Worm (Caenorhabditis elegans) whole organism, mixed stage, embryonic: Measurements from ENCODE around the gene C43D7.4.

ENCODE experiments used
- M03D4.4 ChIP-seq: sonication (generic microtip); optimal IDR thresholded peaks from 2 replicates; lab custom pipeline; 2017; ENCODE audit warnings: mild to moderate bottlenecking, missing genetic modification characterization, missing compliant biosample characterization
- bed-3 ChIP-seq: fragments of 200-800 bp; sonication (Bioruptor generic); optimal IDR thresholded peaks from 3 replicates; lab custom pipeline; 2018; ENCODE audit warnings: mild to moderate bottlenecking, missing genetic modification characterization, moderate library complexity, missing compliant biosample characterization
- ceh-39 ChIP-seq: fragments of 150-350 bp; optimal IDR thresholded peaks from 2 replicates; lab custom pipeline; 2014; ENCODE audit warnings: missing biosample characterization, missing genetic modification characterization
- ceh-43 ChIP-seq: fragments of 200-800 bp; sonication (Bioruptor generic); optimal IDR thresholded peaks from 2 replicates; lab custom pipeline; 2018; ENCODE audit warnings: mild to moderate bottlenecking, missing genetic modification characterization, moderate library complexity, missing compliant biosample characterization
- ceh-83 ChIP-seq: fragments of 200-800 bp; sonication (Bioruptor generic); optimal IDR thresholded peaks from 2 replicates; lab custom pipeline; 2018; ENCODE audit warnings: mild to moderate bottlenecking, missing genetic modification characterization, missing compliant biosample characterization
- ces-1 ChIP-seq: fragments of 150-350 bp; optimal IDR thresholded peaks from 2 replicates; lab custom pipeline; 2014; ENCODE audit warnings: missing biosample characterization, missing genetic modification reagents, missing genetic modification characterization
- cnd-1 ChIP-seq: fragments of 200-800 bp; sonication (Bioruptor generic); optimal IDR thresholded peaks from 2 replicates; lab custom pipeline; 2018; ENCODE audit warnings: mild to moderate bottlenecking, missing genetic modification characterization, missing compliant biosample characterization
- drap-1 ChIP-seq: fragments of 200-800 bp; sonication (Bioruptor generic); optimal IDR thresholded peaks from 3 replicates; lab custom pipeline; 2018; ENCODE audit warnings: mild to moderate bottlenecking, missing genetic modification characterization, missing compliant biosample characterization
- elt-3 ChIP-seq: fragments of 150-350 bp; optimal IDR thresholded peaks from 2 replicates; lab custom pipeline; 2014; ENCODE audit warnings: missing biosample characterization, missing genetic modification characterization
- flh-1 ChIP-seq: fragments of 200-800 bp; sonication (Bioruptor generic); optimal IDR thresholded peaks from 2 replicates; lab custom pipeline; 2018; ENCODE audit warnings: mild to moderate bottlenecking, missing genetic modification characterization, moderate library complexity, missing compliant biosample characterization
- ham-2 ChIP-seq: fragments of 200-800 bp; sonication (Bioruptor generic); optimal IDR thresholded peaks from 2 replicates; lab custom pipeline; 2018; ENCODE audit warnings: mild to moderate bottlenecking, missing genetic modification characterization, missing compliant biosample characterization
- hlh-1 ChIP-seq: fragments of 150-350 bp; optimal IDR thresholded peaks from 2 replicates; lab custom pipeline; 2014; ENCODE audit warnings: missing biosample characterization, missing genetic modification reagents, missing genetic modification characterization
- lin-13 ChIP-seq: fragments of 150-350 bp; optimal IDR thresholded peaks from 2 replicates; lab custom pipeline; 2014; ENCODE audit warnings: missing biosample characterization, missing genetic modification characterization
- lsy-2 ChIP-seq: fragments of 150-350 bp; optimal IDR thresholded peaks from 2 replicates; lab custom pipeline; 2014; ENCODE audit warnings: missing biosample characterization, missing genetic modification characterization
- mep-1 ChIP-seq: fragments of 150-350 bp; optimal IDR thresholded peaks from 2 replicates; lab custom pipeline; 2017; ENCODE audit warnings: missing biosample characterization, missing genetic modification reagents, missing genetic modification characterization, inconsistent platforms
- mls-2 ChIP-seq: sonication (generic microtip); optimal IDR thresholded peaks from 2 replicates; lab custom pipeline; 2016; ENCODE audit warnings: mild to moderate bottlenecking, missing genetic modification characterization, moderate library complexity, missing compliant biosample characterization
- nhr-12 ChIP-seq: fragments of 150-350 bp; optimal IDR thresholded peaks from 2 replicates; lab custom pipeline; 2014; ENCODE audit warnings: missing biosample characterization, missing genetic modification characterization
- nhr-2 ChIP-seq: fragments of 150-350 bp; optimal IDR thresholded peaks from 2 replicates; lab custom pipeline; 2014; ENCODE audit warnings: missing biosample characterization, missing genetic modification characterization
- pha-4 ChIP-seq: fragments of 150-350 bp; optimal IDR thresholded peaks from 2 replicates; lab custom pipeline; 2018; ENCODE audit warnings: missing biosample characterization, missing genetic modification reagents, missing genetic modification characterization
- sem-2 ChIP-seq: fragments of 200-800 bp; sonication (Bioruptor generic); optimal IDR thresholded peaks from 2 replicates; lab custom pipeline; 2018; ENCODE audit warnings: mild to moderate bottlenecking, missing genetic modification characterization, missing compliant biosample characterization
- snpc-4 ChIP-seq: fragments of 150-350 bp; optimal IDR thresholded peaks from 2 replicates; lab custom pipeline; 2014; ENCODE audit warnings: missing biosample characterization, missing genetic modification characterization
- sptf-1 ChIP-seq: sonication (generic microtip); optimal IDR thresholded peaks from 2 replicates; lab custom pipeline; 2017; ENCODE audit warnings: mild to moderate bottlenecking, missing genetic modification characterization, moderate library complexity, missing compliant biosample characterization
- unc-120 ChIP-seq: sonication (generic microtip); optimal IDR thresholded peaks from 2 replicates; lab custom pipeline; 2017; ENCODE audit warnings: missing genetic modification characterization, missing compliant biosample characterization; ENCODE audit not compliant: poor library complexity, severe bottlenecking
- unc-39 ChIP-seq: fragments of 150-350 bp; optimal IDR thresholded peaks from 2 replicates; lab custom pipeline; 2014; ENCODE audit warnings: missing biosample characterization, missing genetic modification characterization
- unc-62 ChIP-seq: fragments of 150-350 bp; optimal IDR thresholded peaks from 2 replicates; lab custom pipeline; 2014; ENCODE audit warnings: missing biosample characterization, missing genetic modification reagents, missing genetic modification characterization
- zip-8 ChIP-seq: fragments of 150-350 bp; optimal IDR thresholded peaks from 2 replicates; lab custom pipeline; 2014; ENCODE audit warnings: missing biosample characterization, missing genetic modification characterization
- ztf-11 ChIP-seq: fragments of 150-350 bp; optimal IDR thresholded peaks from 2 replicates; lab custom pipeline; 2014; ENCODE audit warnings: missing biosample characterization, missing genetic modification characterization

The C43D7.4 gene

ce11 chrV:19356717-19357116 lies 34.4 kb upstream of the C43D7.4 start:
- no peak for TF ChIP-seq ceh-83 (GFP tag; lab: Kevin White, UChicago)
- TF ChIP-seq unc-62 = no peak
- TF ChIP-seq zip-8 (tag; lab: Kevin White, UChicago) = no peak
- TF ChIP-seq ztf-11 (tag; lab: Kevin White, UChicago) = no peak
- TF ChIP-seq cnd-1 (tag; lab: Kevin White, UChicago) = no peak
- TF ChIP-seq bed-3 = no peak
- TF ChIP-seq ceh-43 (GFP tag; lab: Kevin White, UChicago) = peak; percentile 66
- TF ChIP-seq sptf-1 (tag; lab: Kevin White, UChicago) = no peak

ce11 chrV:19355219-19355618 lies 32.9 kb upstream of the C43D7.4 start:
- no peak for TF ChIP-seq unc-62
- TF ChIP-seq sem-2 (GFP tag; lab: Kevin White, UChicago) = no peak
- TF ChIP-seq drap-1 = no peak
- TF ChIP-seq pha-4 (tag; lab: Kevin White, UChicago) = no peak
- no peak for TF ChIP-seq ham-2 (GFP tag; lab: Kevin White, UChicago)
- TF ChIP-seq ceh-39 = no peak
- TF ChIP-seq snpc-4 (tag; lab: Kevin White, UChicago) = no peak

ce11 chrV:19354506-19354905 lies 32.2 kb upstream of the C43D7.4 start:
- TF ChIP-seq hlh-1 (tag; lab: Kevin White, UChicago) (no peak), sptf-1 (tag; lab: Kevin White, UChicago) (no peak), ceh-43 (GFP tag; lab: Kevin White, UChicago) (no peak), ztf-11 (tag; lab: Kevin White, UChicago) (no peak), nhr-2 (tag; lab: Kevin White, UChicago) (no peak), ces-1 (GFP tag; lab: Kevin White, UChicago) (peak; percentile 88)

ce11 chrV:19351944-19352343 lies 29.7 kb upstream of the C43D7.4 start:
- no peak for TF ChIP-seq ces-1 (GFP tag; lab: Kevin White, UChicago)

ce11 chrV:19337333-19337732 lies 15.0 kb upstream of the C43D7.4 start:
- TF ChIP-seq ceh-39 = no peak
- no peak for TF ChIP-seq ham-2 (GFP tag; lab: Kevin White, UChicago)
- no peak for TF ChIP-seq nhr-12 (tag; lab: Kevin White, UChicago)
- TF ChIP-seq ces-1 (GFP tag; lab: Kevin White, UChicago) = no peak
- no peak for TF ChIP-seq drap-1
- no peak for TF ChIP-seq unc-39 (tag; lab: Kevin White, UChicago)

ce11 chrV:19329263-19329662 lies 7.0 kb upstream of the C43D7.4 start, which contains the start of gene fbxb-65:
TSS of gene fbxb-65 (plus strand) at chrV:19329563.
- TF ChIP-seq lsy-2 (tag; lab: Kevin White, UChicago) = no peak
- no peak for TF ChIP-seq nhr-2 (tag; lab: Kevin White, UChicago)
- TF ChIP-seq lin-13 (tag; lab: Kevin White, UChicago) = no peak
- TF ChIP-seq flh-1 (GFP tag; lab: Kevin White, UChicago) = no peak
- no peak for TF ChIP-seq ceh-83 (GFP tag; lab: Kevin White, UChicago)
- no peak for TF ChIP-seq elt-3 (tag; lab: Kevin White, UChicago)
- TF ChIP-seq bed-3 = no peak
- TF ChIP-seq mep-1 (tag; lab: Kevin White, UChicago) = no peak
- TF ChIP-seq ham-2 (GFP tag; lab: Kevin White, UChicago) = no peak
- no peak for TF ChIP-seq pha-4 (tag; lab: Kevin White, UChicago)
- no peak for TF ChIP-seq unc-120
- TF ChIP-seq zip-8 (tag; lab: Kevin White, UChicago) = no peak
- no peak for TF ChIP-seq hlh-1 (tag; lab: Kevin White, UChicago)
- no peak for TF ChIP-seq unc-62

ce11 chrV:19325436-19325835 lies 3.1 kb upstream of the C43D7.4 start:
- TF ChIP-seq nhr-2 (tag; lab: Kevin White, UChicago) = no peak
- TF ChIP-seq M03D4.4 (tag; lab: Kevin White, UChicago) = no peak
- TF ChIP-seq sptf-1 (tag; lab: Kevin White, UChicago) = no peak
- TF ChIP-seq nhr-12 (tag; lab: Kevin White, UChicago) = no peak
- TF ChIP-seq mls-2 (tag; lab: Kevin White, UChicago) = no peak
- no peak for TF ChIP-seq sem-2 (GFP tag; lab: Kevin White, UChicago)
- TF ChIP-seq hlh-1 (tag; lab: Kevin White, UChicago) = no peak
